Worm (Caenorhabditis elegans) whole organism, L4 larva: ENCODE measurements around the gene B0244.17.

Source experiments
- ZK337.2 ChIP-seq: fragments of 200-800 bp; sonication (Bioruptor generic); IDR thresholded peaks from 2 replicates; pipeline ENCODE4 v1.3.6; 2022; ENCODE audit warnings: missing genetic modification reagents, missing genetic modification characterization, missing compliant biosample characterization
- lin-13 ChIP-seq: fragments of 150-350 bp; optimal IDR thresholded peaks from 2 replicates; lab custom pipeline; 2014; ENCODE audit warnings: missing biosample characterization, missing genetic modification reagents, missing genetic modification characterization
- lin-39 ChIP-seq: fragments of 150-350 bp; optimal IDR thresholded peaks from 2 replicates; lab custom pipeline; 2014; ENCODE audit warnings: missing biosample characterization, missing genetic modification reagents, missing genetic modification characterization
- mep-1 ChIP-seq: fragments of 150-350 bp; sonication (generic microtip); optimal IDR thresholded peaks from 3 replicates; lab custom pipeline; 2014; ENCODE audit warnings: missing biosample characterization, missing genetic modification characterization
- nhr-76 ChIP-seq: fragments of 150-350 bp; optimal IDR thresholded peaks from 2 replicates; lab custom pipeline; 2014; ENCODE audit warnings: missing biosample characterization, missing genetic modification characterization

DNA sequence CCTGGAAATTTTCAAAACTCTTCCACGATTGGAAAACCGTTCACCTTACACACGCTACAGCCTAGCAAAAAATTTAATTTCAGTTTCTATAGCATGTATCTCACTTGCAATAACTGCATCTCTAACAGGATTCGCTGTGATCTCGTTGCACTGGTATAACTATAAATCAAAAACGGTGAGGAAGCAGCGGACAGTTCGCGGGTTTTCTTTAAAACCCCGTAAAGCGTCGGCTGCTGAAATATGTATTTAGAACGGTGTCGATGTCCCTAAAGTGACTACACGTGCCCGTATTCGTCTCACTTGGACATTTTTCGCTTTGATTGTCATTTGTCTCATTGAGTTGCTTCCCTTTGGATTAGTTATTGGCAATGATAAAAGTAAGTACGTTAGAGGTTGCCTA is 1.3 kb downstream of the B0244.17 start:
- TF ChIP-seq lin-13 (no peak), mep-1 (tag; lab: Kevin White, UChicago) (no peak), nhr-76 (tag; lab: Kevin White, UChicago) (no peak), lin-39 (tag; lab: Kevin White, UChicago) (no peak), ZK337.2 (GFP tag; lab: Robert Waterston, UW) (no peak)
